Fruit fly (Drosophila melanogaster) whole organism, wandering third instar larva: ENCODE results near the gene fzr.

Experiments
- Abd-B ChIP-seq: fragments of >200 bp; optimal IDR thresholded peaks from 2 replicates; lab custom pipeline; 2017; ENCODE audit warnings: missing biosample characterization, missing genetic modification characterization
- CG32264 ChIP-seq: fragments of 200-800 bp; sonication (Bioruptor generic); optimal IDR thresholded peaks from 2 replicates; lab custom pipeline; 2016; ENCODE audit warnings: missing biosample characterization, missing genetic modification characterization
- CG9705 ChIP-seq: fragments of 200-800 bp; sonication (Bioruptor generic); optimal IDR thresholded peaks from 2 replicates; lab custom pipeline; 2018; ENCODE audit warnings: missing biosample characterization, mild to moderate bottlenecking, missing genetic modification characterization
- CrebA ChIP-seq: fragments of 200-800 bp; sonication (Bioruptor generic); optimal IDR thresholded peaks from 2 replicates; lab custom pipeline; 2016; ENCODE audit warnings: missing biosample characterization, mild to moderate bottlenecking, missing genetic modification characterization, borderline replicate concordance
- Dfd ChIP-seq: fragments of >200 bp; optimal IDR thresholded peaks from 2 replicates; lab custom pipeline; 2017; ENCODE audit warnings: missing biosample characterization, missing genetic modification characterization
- Dif ChIP-seq: fragments of 200-275, 200-300 bp; sonication (Bioruptor generic); optimal IDR thresholded peaks from 2 replicates; lab custom pipeline; 2018; ENCODE audit warnings: missing biosample characterization, missing genetic modification characterization; ENCODE audit not compliant: partially characterized antibody
- GATAd ChIP-seq: sonication (Bioruptor generic); optimal IDR thresholded peaks from 2 replicates; lab custom pipeline; 2016; ENCODE audit warnings: missing biosample characterization, missing genetic modification characterization
- HLH106 ChIP-seq: fragments of 200-800 bp; optimal IDR thresholded peaks from 3 replicates; lab custom pipeline; 2019; ENCODE audit warnings: missing biosample characterization, mild to moderate bottlenecking, missing genetic modification characterization, moderate library complexity
- Hnf4 ChIP-seq: fragments of 200-800 bp; sonication (Bioruptor generic); optimal IDR thresholded peaks from 2 replicates; lab custom pipeline; 2016; ENCODE audit warnings: missing biosample characterization, mild to moderate bottlenecking, missing genetic modification characterization
- Hr83 ChIP-seq: fragments of 200-300 bp; sonication (Bioruptor generic); optimal IDR thresholded peaks from 2 replicates; lab custom pipeline; 2016; ENCODE audit warnings: missing biosample characterization, mild to moderate bottlenecking, missing genetic modification characterization, moderate library complexity; ENCODE audit not compliant: poor library complexity, severe bottlenecking
- Jra ChIP-seq: sonication (Bioruptor generic); optimal IDR thresholded peaks from 2 replicates; lab custom pipeline; 2016; ENCODE audit warnings: missing biosample characterization, missing genetic modification characterization
- Myc ChIP-seq: fragments of >200 bp; optimal IDR thresholded peaks from 2 replicates; lab custom pipeline; 2017
- OdsH ChIP-seq: fragments of 200-800 bp; sonication (Bioruptor generic); optimal IDR thresholded peaks from 2 replicates; lab custom pipeline; 2016; ENCODE audit warnings: missing biosample characterization, mild to moderate bottlenecking, missing genetic modification characterization
- Rel ChIP-seq, 2 experiments: fragments of 200-800 bp; sonication (Bioruptor generic) in 1 of 2; optimal IDR thresholded peaks; 2 replicates in 1 of 2; 3 replicates in 1 of 2; lab custom pipeline; 2016 to 2019; ENCODE audit warnings: mild to moderate bottlenecking in 2 of 2, missing biosample characterization in 2 of 2, missing genetic modification characterization in 2 of 2, moderate library complexity in 1 of 2
- Sp1 ChIP-seq: fragments of 200-800 bp; sonication (Bioruptor generic); optimal IDR thresholded peaks from 3 replicates; lab custom pipeline; 2019; ENCODE audit warnings: missing biosample characterization, mild to moderate bottlenecking, missing genetic modification characterization, moderate library complexity
- br ChIP-seq: fragments of 200-800 bp; sonication (Bioruptor generic); optimal IDR thresholded peaks from 2 replicates; lab custom pipeline; 2016; ENCODE audit warnings: missing biosample characterization, missing genetic modification characterization
- brk ChIP-seq: fragments of 200-800 bp; sonication (Bioruptor generic); optimal IDR thresholded peaks from 2 replicates; lab custom pipeline; 2016; ENCODE audit warnings: missing biosample characterization, mild to moderate bottlenecking, missing genetic modification characterization
- dl ChIP-seq, 2 experiments: fragments of 175-275, 200-275 bp in 1 of 2; fragments of 200-275 bp in 1 of 2; sonication (Bioruptor generic); optimal IDR thresholded peaks; lab custom pipeline; 2018; ENCODE audit warnings: mild to moderate bottlenecking in 2 of 2, missing biosample characterization in 2 of 2, missing genetic modification characterization in 2 of 2, moderate library complexity in 2 of 2; ENCODE audit not compliant: partially characterized antibody in 2 of 2, insufficient read depth in 1 of 2
- dmrt93B ChIP-seq: fragments of 200-800 bp; sonication (Bioruptor generic); optimal IDR thresholded peaks from 2 replicates; lab custom pipeline; 2018; ENCODE audit warnings: missing biosample characterization, mild to moderate bottlenecking, missing genetic modification characterization
- dsf ChIP-seq: sonication (Bioruptor generic); optimal IDR thresholded peaks from 2 replicates; lab custom pipeline; 2016; ENCODE audit warnings: missing biosample characterization, missing genetic modification characterization, borderline replicate concordance
- ey ChIP-seq: fragments of 200-800 bp; sonication (Bioruptor generic); optimal IDR thresholded peaks from 2 replicates; lab custom pipeline; 2016; ENCODE audit warnings: missing biosample characterization, missing genetic modification characterization
- fru ChIP-seq: fragments of 200-800 bp; sonication (Bioruptor generic); optimal IDR thresholded peaks from 3 replicates; lab custom pipeline; 2016; ENCODE audit warnings: missing biosample characterization, mild to moderate bottlenecking, missing genetic modification characterization
- h ChIP-seq: fragments of 200-800 bp; sonication (Bioruptor generic); optimal IDR thresholded peaks from 3 replicates; lab custom pipeline; 2016; ENCODE audit warnings: missing biosample characterization, mild to moderate bottlenecking, missing genetic modification characterization
- jim ChIP-seq: fragments of 175-275, 200-325 bp; sonication (Bioruptor generic); optimal IDR thresholded peaks from 2 replicates; lab custom pipeline; 2016; ENCODE audit warnings: missing biosample characterization, mild to moderate bottlenecking, missing genetic modification characterization
- lola ChIP-seq: fragments of >200 bp; optimal IDR thresholded peaks from 2 replicates; lab custom pipeline; 2017; ENCODE audit warnings: missing biosample characterization, missing genetic modification characterization
- psq ChIP-seq: fragments of 200-800 bp; sonication (Bioruptor generic); optimal IDR thresholded peaks from 3 replicates; lab custom pipeline; 2017; ENCODE audit warnings: missing biosample characterization, mild to moderate bottlenecking, missing genetic modification characterization, moderate library complexity
- rgr ChIP-seq: fragments of 200-800 bp; sonication (Bioruptor generic); optimal IDR thresholded peaks from 3 replicates; lab custom pipeline; 2016; ENCODE audit warnings: missing biosample characterization, mild to moderate bottlenecking, missing genetic modification characterization
- sage ChIP-seq: fragments of 200-800 bp; sonication (Bioruptor generic); optimal IDR thresholded peaks from 2 replicates; lab custom pipeline; 2016; ENCODE audit warnings: missing biosample characterization, mild to moderate bottlenecking, missing genetic modification characterization
- sv ChIP-seq: fragments of 200-800 bp; sonication (Bioruptor generic); optimal IDR thresholded peaks from 3 replicates; lab custom pipeline; 2016; ENCODE audit warnings: missing biosample characterization, missing genetic modification characterization
- tai ChIP-seq: sonication (Bioruptor generic); optimal IDR thresholded peaks from 2 replicates; lab custom pipeline; 2016; ENCODE audit warnings: missing biosample characterization, missing genetic modification characterization
- usp ChIP-seq: fragments of >200 bp; optimal IDR thresholded peaks from 2 replicates; lab custom pipeline; 2017; ENCODE audit warnings: missing biosample characterization, missing genetic modification characterization

The fzr gene

DNA sequence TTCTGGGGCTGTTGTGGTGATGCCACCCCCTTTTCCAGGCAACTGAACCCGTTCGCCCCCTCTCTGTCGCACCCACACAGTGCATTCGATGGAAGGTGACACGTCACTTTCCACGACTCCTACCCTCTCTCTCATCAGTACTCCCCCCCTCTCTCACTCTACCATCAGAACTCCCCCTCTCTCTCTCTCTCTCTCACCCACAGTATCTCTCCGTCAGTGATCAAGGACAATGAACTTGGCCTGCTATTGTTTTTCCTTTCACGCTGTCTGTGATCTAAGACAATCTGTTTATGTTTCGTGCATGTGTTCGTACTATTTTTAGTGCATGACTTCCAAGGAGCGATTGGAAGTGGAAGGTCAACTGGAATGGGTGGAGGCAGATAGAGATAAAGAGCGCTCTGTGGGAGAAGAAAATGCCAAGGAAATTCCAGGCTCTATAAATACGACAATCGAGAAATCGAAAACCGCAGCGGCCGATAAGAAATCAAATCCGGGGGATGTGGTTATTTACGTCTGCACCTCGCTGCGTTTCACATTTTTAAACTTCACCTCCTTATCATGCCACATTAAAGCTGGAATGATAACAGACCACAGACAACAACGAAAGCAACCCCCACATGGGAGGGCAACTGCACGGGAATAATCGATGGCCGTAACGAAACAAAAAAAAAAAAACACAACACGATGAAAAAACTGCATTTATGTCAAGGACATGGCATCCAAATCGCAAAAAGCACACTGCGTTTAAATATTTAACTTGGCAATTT, 1.0 kb downstream of the fzr start:
- no peak for TF ChIP-seq psq (GFP tag; lab: Kevin White, UChicago)
- no peak for TF ChIP-seq Rel (GFP tag; optimal IDR thresholded peaks at IDR 0.05; lab: Kevin White, UChicago)
- peak; percentile 15 for TF ChIP-seq Rel (tag; optimal IDR thresholded peaks at IDR 0.05; lab: Kevin White, UChicago)
- TF ChIP-seq GATAd (GFP tag; lab: Kevin White, UChicago): peak; percentile 4

DNA sequence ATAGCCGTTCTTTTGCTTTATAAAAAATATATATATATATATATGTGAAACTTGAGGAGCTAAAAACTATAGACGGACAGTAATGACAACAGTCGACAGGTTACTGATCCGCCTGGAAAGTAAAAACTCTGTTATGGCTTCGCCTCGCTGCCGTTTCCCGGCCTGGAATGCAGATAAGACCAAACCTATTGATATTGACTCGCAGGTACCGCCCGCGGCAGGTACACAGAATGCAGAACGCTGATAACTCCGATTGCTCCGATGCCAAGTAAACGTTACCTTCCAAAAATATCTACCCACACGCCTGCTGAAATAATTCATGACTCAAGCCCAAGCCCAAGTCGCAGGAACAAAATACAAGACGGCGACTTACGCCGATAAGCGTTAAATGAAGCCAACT, 1.9 kb downstream of the fzr start:
- peak; percentile 19 for TF ChIP-seq Hnf4 (GFP tag; lab: Kevin White, UChicago)
- TF ChIP-seq GATAd (GFP tag; lab: Kevin White, UChicago): peak; percentile 21
- TF ChIP-seq rgr (GFP tag; lab: Kevin White, UChicago): peak; percentile 30
- no peak for TF ChIP-seq Rel (GFP tag; optimal IDR thresholded peaks at IDR 0.05; lab: Kevin White, UChicago)
- no peak for TF ChIP-seq Rel (tag; optimal IDR thresholded peaks at IDR 0.05; lab: Kevin White, UChicago)
- no peak for TF ChIP-seq dmrt93B
- TF ChIP-seq Myc (lab: Kevin White, UChicago): no peak
- TF ChIP-seq h: peak; percentile 30
- peak; percentile 5 for TF ChIP-seq Sp1 (GFP tag; lab: Kevin White, UChicago)
- no peak for TF ChIP-seq CG32264 (GFP tag; lab: Kevin White, UChicago)
- TF ChIP-seq CrebA (GFP tag; lab: Kevin White, UChicago): no peak
- peak; percentile 22 for TF ChIP-seq Hr83 (GFP tag; lab: Kevin White, UChicago)
- TF ChIP-seq br (GFP tag; lab: Kevin White, UChicago): peak; percentile 5
- peak; percentile 52 for TF ChIP-seq dsf

DNA sequence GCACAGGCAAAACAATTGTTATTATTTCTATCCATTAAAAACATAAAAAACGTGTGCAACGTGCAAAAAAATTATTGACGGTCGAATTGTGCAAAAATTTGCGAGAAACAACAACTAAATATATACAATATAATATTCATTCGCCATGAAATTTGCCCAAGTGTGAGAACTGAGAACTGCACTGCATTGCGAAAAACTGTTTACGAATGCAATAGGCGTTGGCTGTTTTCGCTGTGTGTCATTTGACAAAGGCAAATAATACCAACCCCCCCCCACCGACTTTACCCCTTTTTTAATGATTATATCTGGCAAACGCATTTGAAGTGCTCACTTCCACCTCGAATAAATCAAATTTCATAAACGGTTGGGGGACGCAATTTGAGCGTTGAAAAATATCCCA, 4.3 kb downstream of the fzr start:
- no peak for TF ChIP-seq ey (GFP tag; lab: Kevin White, UChicago)
- TF ChIP-seq rgr (GFP tag; lab: Kevin White, UChicago): no peak
- TF ChIP-seq dmrt93B: no peak
- no peak for TF ChIP-seq sage (GFP tag; lab: Kevin White, UChicago)
- no peak for TF ChIP-seq psq (GFP tag; lab: Kevin White, UChicago)
- no peak for TF ChIP-seq brk (GFP tag; lab: Kevin White, UChicago)

DNA sequence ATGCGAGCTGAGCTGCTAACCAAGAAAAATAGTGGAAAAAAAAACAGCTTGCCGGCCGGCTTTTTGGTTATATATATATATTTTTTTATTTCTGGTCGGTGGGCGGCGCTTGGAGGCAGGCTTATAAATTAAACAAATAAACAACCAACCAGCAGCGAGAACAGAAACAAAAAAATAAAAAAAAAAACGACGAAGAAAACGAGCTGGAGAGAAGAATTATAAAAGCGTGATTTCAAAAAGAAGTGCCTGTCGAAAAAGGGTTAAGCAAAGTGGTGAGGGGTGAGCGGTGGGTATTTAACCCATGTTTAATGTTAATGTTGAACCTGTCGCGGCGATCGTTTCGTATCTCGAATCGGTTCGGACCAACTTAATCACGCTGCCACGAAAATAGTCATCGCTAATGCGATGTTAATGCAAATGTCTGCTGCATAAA, 8.1 kb downstream of the fzr start:
- TF ChIP-seq Sp1 (GFP tag; lab: Kevin White, UChicago) (peak; percentile 17), OdsH (no peak)

DNA sequence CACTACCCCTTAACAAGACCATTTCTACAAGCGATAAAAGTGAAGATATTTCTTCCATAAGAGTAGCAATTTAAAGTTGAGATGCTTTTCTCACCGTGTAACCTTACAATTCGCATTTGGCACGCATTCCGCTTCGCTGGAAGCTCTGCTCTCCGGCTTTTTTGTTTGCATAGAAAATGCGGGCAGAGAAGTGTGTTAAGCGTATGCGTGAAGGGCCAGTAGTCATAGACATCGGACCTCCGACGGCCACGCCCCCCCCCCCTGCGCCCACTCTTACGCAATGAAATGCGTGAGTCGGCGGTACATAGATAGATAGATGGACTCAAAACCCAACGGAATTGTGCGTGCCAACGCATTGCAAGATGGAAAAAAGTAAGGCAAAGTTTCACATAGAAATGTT, 9.9 kb downstream of the fzr start:
- TF ChIP-seq sage (GFP tag; lab: Kevin White, UChicago) (no peak), dsf (no peak), CG9705 (GFP tag; lab: Kevin White, UChicago) (no peak), jim (no peak), br (GFP tag; lab: Kevin White, UChicago) (no peak)
- TF ChIP-seq, all 38 proteins: peak for 0

DNA sequence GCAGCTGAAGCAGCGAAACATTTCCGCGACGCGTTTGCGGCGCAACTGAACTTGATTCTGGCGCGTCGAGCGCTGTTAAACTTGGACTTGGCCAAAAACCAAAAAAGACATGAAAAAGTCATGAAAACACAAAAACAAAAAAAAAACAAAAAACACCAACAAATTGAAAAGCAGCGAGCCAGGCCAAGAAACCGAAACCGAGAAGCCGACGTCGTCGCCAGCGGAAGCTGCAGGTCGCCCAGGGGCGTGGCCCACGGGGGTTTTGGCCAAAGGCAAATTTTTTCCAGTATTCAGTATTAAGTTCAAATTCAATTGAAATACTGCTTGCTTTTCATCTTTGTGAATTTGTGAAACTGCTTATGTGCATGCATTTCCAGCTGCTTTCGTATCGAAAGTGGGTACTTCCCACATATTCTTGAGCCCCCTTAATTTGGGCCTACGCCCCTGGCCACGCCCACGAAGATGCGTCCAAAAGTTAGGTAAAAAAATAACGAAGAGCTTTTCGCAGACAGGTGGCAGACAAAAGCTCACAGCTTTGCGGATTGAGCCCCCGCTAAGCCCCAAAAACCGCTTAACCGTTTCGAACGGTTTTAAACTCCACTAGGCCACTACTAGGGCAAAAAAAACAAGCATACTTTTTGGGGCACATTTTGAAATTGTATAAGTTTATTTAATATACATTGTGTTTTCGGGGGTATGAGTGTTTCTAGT, 12.5 kb downstream of the fzr start, which contains the start of gene CG3009:
CG3009 (minus strand) TSS at position 51 of the 711 bp plus-strand sequence.
- TF ChIP-seq Hr83 (GFP tag; lab: Kevin White, UChicago) (peak; percentile 58), Myc (lab: Kevin White, UChicago) (peak; percentile 71), HLH106 (peak; percentile 98), lola (GFP tag; lab: Kevin White, UChicago) (no peak), h (peak; percentile 98), Rel (GFP tag; optimal IDR thresholded peaks at IDR 0.05; lab: Kevin White, UChicago) (peak; percentile 85), Rel (tag; optimal IDR thresholded peaks at IDR 0.05; lab: Kevin White, UChicago) (peak; percentile 94), Jra (GFP tag; lab: Kevin White, UChicago) (peak; percentile 90), dmrt93B (peak; percentile 98), brk (GFP tag; lab: Kevin White, UChicago) (peak; percentile 76), Dfd (GFP tag; lab: Kevin White, UChicago) (no peak), sv (GFP tag; lab: Kevin White, UChicago) (peak; percentile 96), usp (GFP tag; lab: Kevin White, UChicago) (no peak), GATAd (GFP tag; lab: Kevin White, UChicago) (peak; percentile 71), Hnf4 (GFP tag; lab: Kevin White, UChicago) (peak; percentile 97), CrebA (GFP tag; lab: Kevin White, UChicago) (peak; percentile 82), psq (GFP tag; lab: Kevin White, UChicago) (peak; percentile 94), tai (GFP tag; lab: Kevin White, UChicago) (peak; percentile 87), fru (GFP tag; lab: Kevin White, UChicago) (peak; percentile 99), OdsH (peak; percentile 97), CG32264 (GFP tag; lab: Kevin White, UChicago) (peak; percentile 92), Sp1 (GFP tag; lab: Kevin White, UChicago) (peak; percentile 97), dl (GFP tag; optimal IDR thresholded peaks at IDR 0.05; lab: Kevin White, UChicago; ENCODE audit: insufficient read depth in 1 of 2, partially characterized antibody in 2 of 2) (peak in 1 of 2 experiments; percentile 57), br (GFP tag; lab: Kevin White, UChicago) (peak; percentile 98), jim (no peak), Abd-B (GFP tag; lab: Kevin White, UChicago) (no peak), rgr (GFP tag; lab: Kevin White, UChicago) (peak; percentile 98), Dif (GFP tag; lab: Kevin White, UChicago) (peak; percentile 83), dsf (peak; percentile 69)
